Fruit fly (Drosophila melanogaster): ENCODE measurements around the gene CG6125.

Gene CG6125

DNA sequence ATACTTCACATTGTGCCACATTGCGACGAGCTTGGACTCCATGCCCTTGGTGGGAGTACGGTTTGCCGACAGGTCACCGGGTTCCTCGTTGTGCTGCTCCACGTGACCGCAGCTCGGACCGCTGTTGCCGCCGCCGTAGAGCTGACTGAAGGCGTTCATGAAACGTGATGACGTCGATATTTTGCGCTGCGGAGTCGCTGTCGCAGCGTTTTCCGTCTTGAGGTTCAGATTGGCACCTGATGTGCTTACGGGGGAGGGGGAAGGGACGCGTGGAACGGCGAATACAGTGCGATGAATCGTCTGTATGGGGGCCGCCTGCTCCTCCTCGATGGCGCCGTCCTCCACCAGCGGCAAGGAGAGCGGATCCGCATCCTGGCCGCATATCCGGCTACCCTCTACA lies 50.7 kb downstream of the CG6125 start:
- 0 out of 2 replicates have a peak, but pooled peaks have one; percentile 5 for TF ChIP-seq amos (GFP tag; IDR thresholded peaks at IDR 0.05; ENCODE audit: partially characterized antibody)
- TF ChIP-seq lov (optimal IDR thresholded peaks at IDR 0.05) = no peak
- 0 out of 3 replicates have a peak, but pooled peaks have one; percentile 22 for TF ChIP-seq lov (GFP tag; IDR thresholded peaks at IDR 0.05)
- TF ChIP-seq CG12071 (GFP tag; optimal IDR thresholded peaks at IDR 0.05) = no peak

- TF ChIP-seq CG7786 (GFP tag; optimal IDR thresholded peaks at IDR 0.05) (no peak), CG2678 (tag; optimal IDR thresholded peaks at IDR 0.05) (peak; percentile 24), Fer1 (GFP tag; optimal IDR thresholded peaks at IDR 0.05) (peak; percentile 34), Hmr (GFP tag; optimal IDR thresholded peaks at IDR 0.05) (peak; percentile 25), CG3281 (GFP tag; optimal IDR thresholded peaks at IDR 0.05) (peak; percentile 24), oc (tag; optimal IDR thresholded peaks at IDR 0.05) (no peak), chm (GFP tag; IDR thresholded peaks at IDR 0.05) (0 out of 2 replicates have a peak, but pooled peaks have one; percentile 21), NC2α (GFP tag; optimal IDR thresholded peaks at IDR 0.05) (no peak), CG10321 (GFP tag; IDR thresholded peaks at IDR 0.05) (no peak), CG6813 (GFP tag; optimal IDR thresholded peaks at IDR 0.05) (peak; percentile 44), ATbp (GFP tag; optimal IDR thresholded peaks at IDR 0.05) (peak; percentile 44), Meics (GFP tag; optimal IDR thresholded peaks at IDR 0.05) (peak; percentile 5), CG12071 (GFP tag; optimal IDR thresholded peaks at IDR 0.05) (peak; percentile 27), sens (GFP tag) (peak; percentile 61), Dip3 (GFP tag; optimal IDR thresholded peaks at IDR 0.05) (no peak), CG5953 (GFP tag; IDR thresholded peaks at IDR 0.05) (no peak), Med (GFP tag) (peak; percentile 67), CG9727 (GFP tag; optimal IDR thresholded peaks at IDR 0.05) (peak; percentile 3), CG2199 (GFP tag; IDR thresholded peaks at IDR 0.05) (0 out of 3 replicates have a peak, but pooled peaks have one; percentile 35), Xbp1 (GFP tag; optimal IDR thresholded peaks at IDR 0.05) (no peak), CG13296 (GFP tag; optimal IDR thresholded peaks at IDR 0.05) (peak; percentile 38), pnt (GFP tag; optimal IDR thresholded peaks at IDR 0.05) (no peak), CG15011 (GFP tag; optimal IDR thresholded peaks at IDR 0.05) (peak; percentile 0), MTF-1 (GFP tag; optimal IDR thresholded peaks at IDR 0.05; ENCODE audit: borderline replicate concordance) (no peak), CG15514 (GFP tag; optimal IDR thresholded peaks at IDR 0.05) (peak; percentile 4), zen (tag; optimal IDR thresholded peaks at IDR 0.05) (no peak), lab (GFP tag; optimal IDR thresholded peaks at IDR 0.05) (peak; percentile 48), CG18599 (GFP tag; optimal IDR thresholded peaks at IDR 0.05) (peak; percentile 20), Atf6 (GFP tag; IDR thresholded peaks at IDR 0.05) (no peak), Blimp-1 (GFP tag; optimal IDR thresholded peaks at IDR 0.05) (peak; percentile 14)
Measured at dm6 chr3R:15354019-15354418, 52.9 kb downstream of the CG6125 start.

All from whole organism, embryonic.